Fruit fly (Drosophila melanogaster) whole organism, embryonic: ENCODE data around the gene CG17124.

Experiments
- Aef1 ChIP-seq: fragments of 200-800 bp; sonication (Bioruptor generic); IDR thresholded peaks from 3 replicates; pipeline ENCODE4 v1.3.6; 2022; ENCODE audit warnings: missing biosample characterization, missing genetic modification characterization
- Atf-2 ChIP-seq: fragments of 200-800 bp; sonication (Bioruptor generic); optimal IDR thresholded peaks from 2 replicates; lab custom pipeline; 2016; ENCODE audit warnings: missing biosample characterization, missing genetic modification characterization
- B-H1 ChIP-seq: fragments of 200-800 bp; sonication (Bioruptor generic); IDR thresholded peaks from 3 replicates; pipeline ENCODE4 v1.3.6; 2022; ENCODE audit warnings: missing biosample characterization, missing genetic modification characterization
- CG10979 ChIP-seq: fragments of 200-800 bp; sonication (Bioruptor generic); optimal IDR thresholded peaks from 2 replicates; lab custom pipeline; 2018; ENCODE audit warnings: missing biosample characterization, mild to moderate bottlenecking, missing genetic modification characterization, moderate library complexity
- CG11093 ChIP-seq: fragments of 200-800 bp; sonication (Bioruptor generic); IDR thresholded peaks from 3 replicates; pipeline ENCODE4 v1.3.6; 2022; ENCODE audit warnings: missing biosample characterization, missing genetic modification characterization
- CG11723 ChIP-seq: fragments of 200-800 bp; sonication (Bioruptor generic); optimal IDR thresholded peaks from 2 replicates; lab custom pipeline; 2017; ENCODE audit warnings: missing biosample characterization, mild to moderate bottlenecking, missing genetic modification characterization
- CG12744 ChIP-seq: fragments of 200-800 bp; sonication (Bioruptor generic); optimal IDR thresholded peaks from 2 replicates; lab custom pipeline; 2016; ENCODE audit warnings: missing biosample characterization, missing genetic modification characterization
- CG13624 ChIP-seq: fragments of 200-800 bp; sonication (Bioruptor generic); optimal IDR thresholded peaks from 2 replicates; lab custom pipeline; 2016; ENCODE audit warnings: missing biosample characterization, missing genetic modification characterization
- CG14050 ChIP-seq: fragments of 200-800 bp; sonication (Bioruptor generic); IDR thresholded peaks from 3 replicates; pipeline ENCODE4 v1.3.6; 2022; ENCODE audit warnings: missing biosample characterization, missing genetic modification characterization
- CG14710 ChIP-seq: fragments of 200-800 bp; sonication (Bioruptor generic); optimal IDR thresholded peaks from 3 replicates; lab custom pipeline; 2019; ENCODE audit warnings: missing biosample characterization, mild to moderate bottlenecking, missing genetic modification characterization, moderate library complexity
- CG1602 ChIP-seq: fragments of 200-800 bp; sonication (Bioruptor generic); optimal IDR thresholded peaks from 3 replicates; lab custom pipeline; 2016; ENCODE audit warnings: missing biosample characterization, missing genetic modification characterization
- CG16815 ChIP-seq: fragments of 200-800 bp; sonication (Bioruptor generic); optimal IDR thresholded peaks from 3 replicates; lab custom pipeline; 2017; ENCODE audit warnings: missing biosample characterization, mild to moderate bottlenecking, missing genetic modification characterization
- CG17328 ChIP-seq: fragments of 200-800 bp; sonication (Bioruptor generic); IDR thresholded peaks from 2 replicates; pipeline ENCODE4 v1.3.6; 2022; ENCODE audit warnings: missing biosample characterization, missing genetic modification characterization
- CG17612 ChIP-seq: fragments of 200-800 bp; sonication (Bioruptor generic); IDR thresholded peaks from 2 replicates; pipeline ENCODE4 v1.3.6; 2022; ENCODE audit warnings: missing biosample characterization, missing genetic modification characterization
- CG2120 ChIP-seq: fragments of 200-800 bp; sonication (Bioruptor generic); optimal IDR thresholded peaks from 3 replicates; lab custom pipeline; 2016; ENCODE audit warnings: missing biosample characterization, missing genetic modification characterization
- CG2889 ChIP-seq: fragments of 200-800 bp; sonication (Bioruptor generic); IDR thresholded peaks from 3 replicates; pipeline ENCODE4 v1.3.6; 2022; ENCODE audit warnings: missing biosample characterization, missing genetic modification characterization
- CG31388 ChIP-seq: fragments of 200-800 bp; sonication (Bioruptor generic); optimal IDR thresholded peaks from 2 replicates; lab custom pipeline; 2016; ENCODE audit warnings: missing biosample characterization, missing genetic modification characterization
- CG3281 ChIP-seq: fragments of 200-800 bp; sonication (Bioruptor generic); optimal IDR thresholded peaks from 3 replicates; lab custom pipeline; 2017; ENCODE audit warnings: missing biosample characterization, mild to moderate bottlenecking, missing genetic modification characterization
- CG33213 ChIP-seq: fragments of 200-800 bp; sonication (Bioruptor generic); optimal IDR thresholded peaks from 3 replicates; lab custom pipeline; 2016; ENCODE audit warnings: missing biosample characterization, missing genetic modification characterization
- CG34224 ChIP-seq: fragments of 200-800 bp; sonication (Bioruptor generic); IDR thresholded peaks from 3 replicates; pipeline ENCODE4 v1.3.6; 2022; ENCODE audit warnings: missing biosample characterization, missing genetic modification characterization; ENCODE audit not compliant: partially characterized antibody
- CG34376 ChIP-seq: fragments of 200-800 bp; sonication (Bioruptor generic); optimal IDR thresholded peaks from 2 replicates; lab custom pipeline; 2018; ENCODE audit warnings: missing biosample characterization, mild to moderate bottlenecking, missing genetic modification characterization
- CG6175 ChIP-seq: fragments of 200-800 bp; sonication (Bioruptor generic); IDR thresholded peaks from 3 replicates; pipeline ENCODE4 v1.3.6; 2022; ENCODE audit warnings: missing biosample characterization, missing genetic modification characterization
- CG6254 ChIP-seq: fragments of 200-800 bp; sonication (Bioruptor generic); optimal IDR thresholded peaks from 3 replicates; lab custom pipeline; 2017; ENCODE audit warnings: mild to moderate bottlenecking, missing biosample characterization, missing genetic modification reagents, missing genetic modification characterization
- CG6791 ChIP-seq: fragments of 200-800 bp; sonication (Bioruptor generic); IDR thresholded peaks from 3 replicates; pipeline ENCODE4 v1.3.6; 2022; ENCODE audit warnings: missing biosample characterization, missing genetic modification characterization; ENCODE audit not compliant: partially characterized antibody
- CG7786 ChIP-seq: fragments of 200-800 bp; sonication (Bioruptor generic); optimal IDR thresholded peaks from 2 replicates; lab custom pipeline; 2016; ENCODE audit warnings: missing biosample characterization, missing genetic modification characterization
- CG8281 ChIP-seq: fragments of 200-800 bp; sonication (Bioruptor generic); optimal IDR thresholded peaks from 2 replicates; lab custom pipeline; 2018; ENCODE audit warnings: missing biosample characterization, mild to moderate bottlenecking, missing genetic modification characterization, moderate library complexity
- CG9797 ChIP-seq: fragments of 200-800 bp; sonication (Bioruptor generic); optimal IDR thresholded peaks from 3 replicates; lab custom pipeline; 2018; ENCODE audit warnings: missing biosample characterization, mild to moderate bottlenecking, missing genetic modification characterization
- CTCF ChIP-seq: fragments of 200-800 bp; sonication (Bioruptor generic); optimal IDR thresholded peaks from 2 replicates; lab custom pipeline; 2017; ENCODE audit warnings: missing biosample characterization, mild to moderate bottlenecking, missing genetic modification characterization, moderate library complexity
- Dip3 ChIP-seq: fragments of 200-800 bp; sonication (Bioruptor generic); optimal IDR thresholded peaks from 3 replicates; lab custom pipeline; 2016; ENCODE audit warnings: missing biosample characterization, missing genetic modification characterization
- Fer1 ChIP-seq: fragments of 200-800 bp; sonication (Bioruptor generic); optimal IDR thresholded peaks from 2 replicates; lab custom pipeline; 2017; ENCODE audit warnings: missing biosample characterization, mild to moderate bottlenecking, missing genetic modification characterization
- Hmx ChIP-seq: fragments of 200-800 bp; sonication (Bioruptor generic); optimal IDR thresholded peaks from 2 replicates; lab custom pipeline; 2016; ENCODE audit warnings: missing biosample characterization, missing genetic modification characterization
- Mes4 ChIP-seq: fragments of 200-800 bp; sonication (Bioruptor generic); optimal IDR thresholded peaks from 2 replicates; lab custom pipeline; 2016; ENCODE audit warnings: missing biosample characterization, missing genetic modification characterization
- Optix ChIP-seq: fragments of 200-800 bp; sonication (Bioruptor generic); IDR thresholded peaks from 3 replicates; pipeline ENCODE4 v1.3.6; 2022; ENCODE audit warnings: missing biosample characterization, missing genetic modification characterization
- Sin3A ChIP-seq: fragments of >200 bp; optimal IDR thresholded peaks from 2 replicates; lab custom pipeline; 2018
- ab ChIP-seq: fragments of 200-800 bp; sonication (Bioruptor generic); optimal IDR thresholded peaks from 2 replicates; lab custom pipeline; 2016; ENCODE audit warnings: missing biosample characterization, missing genetic modification characterization
- aop ChIP-seq: fragments of 200-800 bp; sonication (Bioruptor generic); IDR thresholded peaks from 2 replicates; pipeline ENCODE4 v1.3.6; 2022; ENCODE audit warnings: missing biosample characterization, missing genetic modification characterization
- ase ChIP-seq: fragments of 200-800 bp; sonication (Bioruptor generic); IDR thresholded peaks from 3 replicates; pipeline ENCODE4 v1.3.6; 2022; ENCODE audit warnings: missing biosample characterization, missing genetic modification characterization
- cad ChIP-seq: fragments of >200 bp; optimal IDR thresholded peaks from 2 replicates; lab custom pipeline; 2017; ENCODE audit warnings: missing biosample characterization, missing genetic modification characterization
- dan ChIP-seq: fragments of 200-800 bp; sonication (Bioruptor generic); IDR thresholded peaks from 2 replicates; pipeline ENCODE4 v1.3.6; 2022; ENCODE audit warnings: missing biosample characterization, missing genetic modification characterization
- dati ChIP-seq: fragments of 200-800 bp; sonication (Bioruptor generic); IDR thresholded peaks from 2 replicates; pipeline ENCODE4 v1.3.6; 2022; ENCODE audit warnings: missing biosample characterization, missing genetic modification characterization
- fd102C ChIP-seq: fragments of 200-800 bp; sonication (Bioruptor generic); optimal IDR thresholded peaks from 2 replicates; lab custom pipeline; 2018; ENCODE audit warnings: missing biosample characterization, mild to moderate bottlenecking, missing genetic modification characterization, moderate library complexity
- fd96Cb ChIP-seq: fragments of 200-800 bp; sonication (Bioruptor generic); optimal IDR thresholded peaks from 2 replicates; lab custom pipeline; 2018; ENCODE audit warnings: missing biosample characterization, mild to moderate bottlenecking, missing genetic modification characterization, moderate library complexity
- gsb-n ChIP-seq: fragments of 200-800 bp; sonication (Bioruptor generic); optimal IDR thresholded peaks from 3 replicates; lab custom pipeline; 2018; ENCODE audit warnings: missing biosample characterization, mild to moderate bottlenecking, missing genetic modification characterization
- ham ChIP-seq: fragments of 200-800 bp; sonication (Bioruptor generic); IDR thresholded peaks from 2 replicates; pipeline ENCODE4 v1.3.6; 2022; ENCODE audit warnings: missing biosample characterization, missing genetic modification characterization
- ken ChIP-seq: fragments of 200-800 bp; sonication (Bioruptor generic); IDR thresholded peaks from 3 replicates; pipeline ENCODE4 v1.3.6; 2022; ENCODE audit warnings: missing biosample characterization, missing genetic modification characterization
- nerfin-2 ChIP-seq: fragments of 200-800 bp; sonication (Bioruptor generic); IDR thresholded peaks from 2 replicates; pipeline ENCODE4 v1.3.6; 2022; ENCODE audit warnings: missing biosample characterization, missing genetic modification characterization; ENCODE audit not compliant: partially characterized antibody
- pnt ChIP-seq: fragments of 200-800 bp; sonication (Bioruptor generic); optimal IDR thresholded peaks from 3 replicates; lab custom pipeline; 2016; ENCODE audit warnings: missing biosample characterization, missing genetic modification characterization
- pum ChIP-seq: fragments of 200-800 bp; sonication (Bioruptor generic); optimal IDR thresholded peaks from 2 replicates; lab custom pipeline; 2016; ENCODE audit warnings: missing biosample characterization, missing genetic modification characterization
- ranshi ChIP-seq: fragments of 200-800 bp; sonication (Bioruptor generic); IDR thresholded peaks from 2 replicates; pipeline ENCODE4 v1.3.6; 2022; ENCODE audit warnings: missing biosample characterization, missing genetic modification characterization
- scrt ChIP-seq: fragments of 200-800 bp; sonication (Bioruptor generic); optimal IDR thresholded peaks from 2 replicates; lab custom pipeline; 2018; ENCODE audit warnings: missing biosample characterization, mild to moderate bottlenecking, missing genetic modification characterization, moderate library complexity
- shn ChIP-seq: fragments of 200-800 bp; sonication (Bioruptor generic); optimal IDR thresholded peaks from 3 replicates; lab custom pipeline; 2016; ENCODE audit warnings: missing biosample characterization, missing genetic modification characterization
- toy ChIP-seq: fragments of 200-800 bp; sonication (Bioruptor generic); IDR thresholded peaks from 2 replicates; pipeline ENCODE4 v1.3.6; 2022; ENCODE audit warnings: missing biosample characterization, missing genetic modification characterization
- trem ChIP-seq: fragments of 200-800 bp; optimal IDR thresholded peaks from 3 replicates; lab custom pipeline; 2019; ENCODE audit warnings: missing biosample characterization, mild to moderate bottlenecking, missing genetic modification characterization, moderate library complexity
- tx ChIP-seq: fragments of 200-800 bp; sonication (Bioruptor generic); optimal IDR thresholded peaks from 2 replicates; lab custom pipeline; 2016; ENCODE audit warnings: missing biosample characterization, missing genetic modification characterization
- yki ChIP-seq: fragments of >200 bp; optimal IDR thresholded peaks from 3 replicates; lab custom pipeline; 2018

Gene CG17124

dm6 chr2L:10735923-10736322 lies 20.2 kb downstream of the CG17124 start, which contains the start of gene Nup107 (continued):
- TF ChIP-seq shn (GFP tag; lab: Kevin White, UChicago) = peak; percentile 30
- TF ChIP-seq Hmx (GFP tag; lab: Kevin White, UChicago) = no peak
- no peak for TF ChIP-seq gsb-n
- TF ChIP-seq CG11093 (GFP tag; lab: Robert Waterston, UW) = no peak
- no peak for TF ChIP-seq Aef1 (GFP tag; lab: Robert Waterston, UW)
- TF ChIP-seq CG14710 (tag; lab: Kevin White, UChicago) = peak; percentile 28
- TF ChIP-seq CG2120 (GFP tag; lab: Kevin White, UChicago) = peak; percentile 38
- no peak for TF ChIP-seq dan (GFP tag; lab: Robert Waterston, UW)
- no peak for TF ChIP-seq CG6175 (GFP tag; lab: Robert Waterston, UW)
- TF ChIP-seq CG13624 (GFP tag; lab: Kevin White, UChicago) = no peak
- TF ChIP-seq Fer1 (GFP tag; lab: Kevin White, UChicago) = no peak
- no peak for TF ChIP-seq yki (lab: Kevin White, UChicago)
- TF ChIP-seq CG16815 (GFP tag; lab: Kevin White, UChicago) = no peak
- no peak for TF ChIP-seq fd102C (GFP tag; lab: Kevin White, UChicago)
- no peak for TF ChIP-seq Optix
- no peak for TF ChIP-seq CG6791 (GFP tag; lab: Robert Waterston, UW)
- TF ChIP-seq CG2889 (GFP tag; lab: Robert Waterston, UW) = no peak
- no peak for TF ChIP-seq Atf-2
- peak; percentile 11 for TF ChIP-seq CG10979 (tag; lab: Kevin White, UChicago)
- TF ChIP-seq CG3281 (GFP tag; lab: Kevin White, UChicago) = no peak
- TF ChIP-seq CG6254 = no peak
- TF ChIP-seq scrt (GFP tag; lab: Kevin White, UChicago) = no peak
- no peak for TF ChIP-seq CG1602 (GFP tag; lab: Kevin White, UChicago)
- TF ChIP-seq trem (tag; lab: Kevin White, UChicago) = peak; percentile 36
- TF ChIP-seq fd96Cb (tag; lab: Kevin White, UChicago) = peak; percentile 7
- TF ChIP-seq CG33213 (GFP tag; lab: Kevin White, UChicago) = no peak
- no peak for TF ChIP-seq ase
- TF ChIP-seq CG8281 = no peak
- no peak for TF ChIP-seq CTCF
- no peak for TF ChIP-seq dati (GFP tag; lab: Robert Waterston, UW)
- no peak for TF ChIP-seq Mes4
- TF ChIP-seq aop = no peak
- TF ChIP-seq B-H1 = no peak
- peak; percentile 68 for TF ChIP-seq CG9797
- TF ChIP-seq CG11723 (GFP tag; lab: Kevin White, UChicago) = no peak
- no peak for TF ChIP-seq CG31388
- TF ChIP-seq CG17612 (GFP tag; lab: Robert Waterston, UW) = no peak
- peak; percentile 8 for TF ChIP-seq pnt (GFP tag; lab: Kevin White, UChicago)
- TF ChIP-seq toy = no peak
- TF ChIP-seq cad (GFP tag; lab: Kevin White, UChicago) = no peak
- peak; percentile 37; the same call in 1 of the 3 replicates for TF ChIP-seq ken
- no peak for TF ChIP-seq ranshi
- no peak for TF ChIP-seq ab (GFP tag; lab: Kevin White, UChicago)
- no peak for TF ChIP-seq tx (GFP tag; lab: Kevin White, UChicago)
- peak; percentile 1 for TF ChIP-seq CG7786
- TF ChIP-seq Sin3A (lab: Kevin White, UChicago) = peak; percentile 62
- no peak for TF ChIP-seq pum
- TF ChIP-seq CG14050 (GFP tag; lab: Robert Waterston, UW) = no peak
- TF ChIP-seq Dip3 (GFP tag; lab: Kevin White, UChicago) = no peak
- no peak for TF ChIP-seq CG34376
- TF ChIP-seq CG17328 (GFP tag; lab: Robert Waterston, UW) = no peak
- no peak for TF ChIP-seq CG34224 (GFP tag; lab: Robert Waterston, UW)
- no peak for TF ChIP-seq CG12744 (GFP tag; lab: Kevin White, UChicago)
- TF ChIP-seq ham (GFP tag; lab: Robert Waterston, UW) = no peak
- no peak for TF ChIP-seq nerfin-2 (GFP tag; lab: Robert Waterston, UW)
